Fruit fly (Drosophila melanogaster): ENCODE data around the gene CG43445.

DNA sequence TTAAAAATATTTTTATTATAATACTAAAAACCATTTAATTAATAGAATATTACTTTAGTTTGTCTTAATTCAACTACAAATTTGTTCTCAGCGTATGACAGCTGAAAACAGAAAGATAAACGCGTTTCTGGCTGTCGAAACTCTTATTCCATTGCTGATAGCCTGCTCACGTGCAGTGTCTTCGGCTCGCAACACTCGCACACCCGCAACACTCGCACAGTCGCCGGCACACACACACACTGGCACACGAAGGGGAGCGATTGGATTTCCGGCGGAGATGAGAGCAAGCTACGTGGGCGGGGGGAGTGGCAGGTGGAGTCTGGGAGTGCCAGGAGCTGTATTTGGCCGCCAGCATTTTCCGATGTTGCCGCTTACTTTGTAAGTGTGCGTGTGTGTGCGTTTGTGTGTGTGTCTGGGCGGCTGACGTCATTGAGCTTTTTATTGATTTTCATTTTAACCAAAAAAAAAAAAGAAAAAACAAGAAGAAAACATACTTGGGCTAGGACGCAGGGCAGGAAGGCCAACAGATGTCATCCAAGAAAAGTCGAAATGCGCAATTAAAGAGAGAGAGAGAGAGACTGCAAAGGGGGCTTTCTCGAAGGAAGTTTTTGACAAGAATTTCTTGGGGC lies 6.8 kb downstream of the CG43445 start:
- TF ChIP-seq psq (optimal IDR thresholded peaks at IDR 0.05), result no peak
- TF ChIP-seq Myc (optimal IDR thresholded peaks at IDR 0.05), result no peak
